Fruit fly (Drosophila melanogaster): ENCODE results near the gene CG46435.

CG46435 gene

DNA sequence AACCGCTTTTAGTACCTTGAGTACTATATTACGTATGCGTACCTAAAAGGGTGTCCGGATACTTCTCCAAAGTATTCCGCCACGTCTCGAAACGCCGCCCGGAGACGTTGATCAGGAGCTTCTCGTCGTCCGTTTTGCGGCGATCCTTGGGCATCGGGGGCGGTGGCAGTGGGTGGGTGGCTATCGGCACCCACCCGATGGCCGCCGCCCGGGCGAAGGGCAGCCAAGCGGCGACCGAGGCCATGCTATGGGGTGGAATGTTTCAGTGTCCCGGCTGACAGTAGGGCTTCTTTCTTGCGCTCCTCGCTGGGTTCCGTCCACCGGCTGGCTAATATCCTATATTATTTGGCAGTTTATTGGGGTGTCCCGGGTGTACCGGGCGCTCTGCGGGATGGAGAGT, 29.5 kb downstream of the CG46435 start:
- TF ChIP-seq CG14655 (GFP tag; optimal IDR thresholded peaks at IDR 0.05) (no peak), CG17806 (tag; optimal IDR thresholded peaks at IDR 0.05) (no peak), CG9948 (tag; optimal IDR thresholded peaks at IDR 0.05) (no peak), CG4496 (GFP tag; IDR thresholded peaks at IDR 0.05) (no peak), Ets98B (GFP tag; IDR thresholded peaks at IDR 0.05) (no peak)

DNA sequence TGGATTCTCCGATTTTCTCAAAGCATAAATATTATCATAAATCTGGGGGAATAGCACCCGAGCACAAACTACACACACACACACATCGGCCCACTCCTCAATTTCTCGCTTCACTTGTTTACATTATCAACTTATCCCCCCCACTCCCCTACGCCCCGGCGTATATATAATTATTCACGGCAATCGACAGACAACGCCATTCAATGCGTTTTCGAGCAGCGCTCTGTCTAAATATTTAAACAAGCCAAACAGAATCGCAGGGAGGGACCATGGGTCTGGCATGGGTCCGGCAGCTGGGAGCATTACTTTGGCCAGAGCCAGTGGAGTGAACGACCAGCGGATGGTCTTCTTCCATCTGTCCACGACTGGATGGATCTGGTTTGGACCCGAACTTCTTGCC, 30.7 kb downstream of the CG46435 start:
- TF ChIP-seq EcR (GFP tag; optimal IDR thresholded peaks at IDR 0.05): peak; percentile 20
- TF ChIP-seq rn (GFP tag; IDR thresholded peaks at IDR 0.05): no peak

DNA sequence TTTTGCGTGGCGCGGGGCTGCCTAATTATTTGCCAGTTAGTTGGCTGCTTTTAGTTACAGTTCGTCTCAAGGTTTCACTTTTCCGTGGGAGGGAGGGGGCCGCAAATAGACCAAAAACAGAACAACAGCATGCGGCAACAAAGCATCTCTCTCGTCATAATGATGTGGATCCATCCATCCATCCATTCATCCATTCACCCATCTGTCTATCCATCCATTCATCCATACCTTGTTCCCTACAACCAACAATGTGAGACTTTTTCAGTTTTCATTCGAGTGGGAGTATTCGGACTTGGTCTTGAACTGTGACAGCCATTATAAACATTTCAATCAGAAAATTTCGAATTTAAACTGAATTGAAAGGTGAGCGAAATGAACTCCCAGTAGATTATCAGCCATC, 34.4 kb downstream of the CG46435 start:
- TF ChIP-seq D1 (tag; optimal IDR thresholded peaks at IDR 0.05) (no peak), Pif1B (GFP tag; optimal IDR thresholded peaks at IDR 0.05) (no peak)

DNA sequence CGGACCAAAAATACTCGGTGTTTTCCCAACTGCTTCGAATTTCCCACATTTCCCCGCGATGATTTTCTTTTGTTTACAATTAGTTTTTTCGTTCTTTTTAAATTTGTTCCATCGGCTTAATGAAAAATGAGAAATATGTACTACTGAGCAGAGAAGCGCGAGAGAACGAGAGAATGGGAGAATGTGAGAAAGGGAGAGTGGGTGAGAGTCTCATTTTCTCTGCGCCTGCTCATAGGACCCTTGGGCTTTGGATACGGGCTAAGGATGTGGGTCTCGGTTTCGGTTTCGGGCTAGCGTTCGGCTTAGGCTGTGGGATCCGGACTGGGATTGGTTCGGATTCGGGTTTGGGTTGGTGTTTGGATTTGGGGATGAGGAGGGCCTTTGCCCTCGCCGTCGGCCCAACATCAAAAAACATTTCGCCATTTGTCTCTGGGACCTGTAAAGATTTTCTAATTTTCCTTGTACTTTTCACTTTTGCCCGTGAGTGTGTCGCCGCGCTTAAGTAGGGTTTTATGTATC, 35.9 kb downstream of the CG46435 start:
- TF ChIP-seq CG9948 (tag; optimal IDR thresholded peaks at IDR 0.05) (no peak), gl (tag; optimal IDR thresholded peaks at IDR 0.05) (no peak), CG14655 (GFP tag; optimal IDR thresholded peaks at IDR 0.05) (no peak), EcR (GFP tag; optimal IDR thresholded peaks at IDR 0.05) (no peak), CG34367 (tag; optimal IDR thresholded peaks at IDR 0.05) (no peak), CG4496 (GFP tag; IDR thresholded peaks at IDR 0.05) (no peak), Pif1B (GFP tag; optimal IDR thresholded peaks at IDR 0.05) (no peak), CG8301 (tag; optimal IDR thresholded peaks at IDR 0.05) (no peak), Ets98B (GFP tag; IDR thresholded peaks at IDR 0.05) (no peak), fd96Ca (GFP tag; IDR thresholded peaks at IDR 0.05) (no peak), CG13204 (GFP tag; optimal IDR thresholded peaks at IDR 0.05) (no peak), Snoo (tag; optimal IDR thresholded peaks at IDR 0.05) (no peak), CG17806 (tag; optimal IDR thresholded peaks at IDR 0.05) (no peak), CG32121 (GFP tag; IDR thresholded peaks at IDR 0.05) (no peak), CG15710 (tag; optimal IDR thresholded peaks at IDR 0.05) (no peak), CG10348 (GFP tag; IDR thresholded peaks at IDR 0.05) (no peak), rn (GFP tag; IDR thresholded peaks at IDR 0.05) (no peak), CG8159 (tag; optimal IDR thresholded peaks at IDR 0.05) (no peak), CG12605 (GFP tag; IDR thresholded peaks at IDR 0.05) (no peak)

DNA sequence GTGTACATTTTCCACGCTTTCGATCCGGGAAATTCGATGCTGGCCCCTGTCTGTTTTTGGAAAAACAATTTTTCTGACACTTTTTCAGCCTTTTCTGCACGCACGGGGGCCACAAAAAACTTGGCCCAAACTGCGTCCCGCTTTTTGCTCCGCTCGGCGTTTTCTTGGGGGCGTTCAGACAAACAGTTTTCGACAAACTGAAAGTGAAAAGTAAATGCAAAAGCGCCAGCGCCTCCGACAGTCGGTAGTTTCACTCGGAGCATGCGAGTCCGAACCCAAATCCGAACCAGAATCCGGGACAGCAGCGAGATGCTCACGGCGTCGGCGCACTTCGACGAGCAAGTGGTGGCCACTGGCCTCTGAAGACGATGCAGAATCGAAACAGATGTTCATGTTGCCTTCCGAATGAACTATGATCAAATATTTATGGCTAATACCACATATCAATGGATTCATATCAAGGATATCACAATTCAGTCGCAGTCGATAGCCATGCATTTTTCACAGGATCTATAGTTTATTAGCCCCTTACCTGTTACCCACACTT, 39.5 kb downstream of the CG46435 start, which contains the start of gene Shal:
TSS of gene Shal (minus strand) at position 200 of the 547 bp plus-strand sequence.
- no peak for TF ChIP-seq CG4496 (GFP tag; IDR thresholded peaks at IDR 0.05)
- TF ChIP-seq CG13204 (GFP tag; optimal IDR thresholded peaks at IDR 0.05): no peak
- no peak for TF ChIP-seq CG12605 (GFP tag; IDR thresholded peaks at IDR 0.05)
- no peak for TF ChIP-seq CG14655 (GFP tag; optimal IDR thresholded peaks at IDR 0.05)
- TF ChIP-seq fd96Ca (GFP tag; IDR thresholded peaks at IDR 0.05): no peak
- TF ChIP-seq Ets98B (GFP tag; IDR thresholded peaks at IDR 0.05): no peak
- no peak for TF ChIP-seq CG32121 (GFP tag; IDR thresholded peaks at IDR 0.05)
- TF ChIP-seq rn (GFP tag; IDR thresholded peaks at IDR 0.05): no peak
- TF ChIP-seq gl (tag; optimal IDR thresholded peaks at IDR 0.05): no peak
- no peak for TF ChIP-seq CG8301 (tag; optimal IDR thresholded peaks at IDR 0.05)
- TF ChIP-seq CG9948 (tag; optimal IDR thresholded peaks at IDR 0.05): no peak
- no peak for TF ChIP-seq CG34367 (tag; optimal IDR thresholded peaks at IDR 0.05)
- no peak for TF ChIP-seq CG15710 (tag; optimal IDR thresholded peaks at IDR 0.05)
- no peak for TF ChIP-seq Snoo (tag; optimal IDR thresholded peaks at IDR 0.05)
- TF ChIP-seq CG17806 (tag; optimal IDR thresholded peaks at IDR 0.05): no peak
- TF ChIP-seq Pif1A (GFP tag; optimal IDR thresholded peaks at IDR 0.05): no peak
- TF ChIP-seq D1 (tag; optimal IDR thresholded peaks at IDR 0.05): no peak
- no peak for TF ChIP-seq CG10348 (GFP tag; IDR thresholded peaks at IDR 0.05)

DNA sequence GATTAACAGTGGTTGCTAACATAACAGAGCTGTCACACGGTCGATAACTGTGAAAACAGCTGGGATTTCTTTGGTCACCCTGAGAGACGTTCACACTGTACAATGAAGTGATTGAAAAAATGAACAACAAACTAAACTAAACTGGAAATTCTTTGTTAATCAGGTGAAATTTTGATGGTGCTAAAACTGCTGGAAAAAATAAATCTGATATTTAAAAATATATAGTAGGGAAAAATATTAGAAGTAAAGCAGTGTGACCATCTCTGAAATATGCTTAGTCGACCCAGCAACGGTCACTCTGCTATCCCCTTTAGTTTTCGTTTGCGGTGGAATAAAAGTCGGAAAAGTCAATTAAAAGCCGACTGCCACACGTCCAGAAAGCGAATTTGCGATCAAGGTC, 41.1 kb downstream of the CG46435 start, which contains the start of the genes CG9231 and CG9330:
TSS of gene CG9231 (minus strand) at position 25 of the 400 bp plus-strand sequence.
TSS of gene CG9330 (plus strand) at position 275 of the 400 bp plus-strand sequence.
- TF ChIP-seq Pif1A (GFP tag; optimal IDR thresholded peaks at IDR 0.05) (peak; percentile 31), CG13204 (GFP tag; optimal IDR thresholded peaks at IDR 0.05) (no peak), CG8159 (tag; optimal IDR thresholded peaks at IDR 0.05) (peak; percentile 1), EcR (GFP tag; optimal IDR thresholded peaks at IDR 0.05) (peak; percentile 14), Pif1B (GFP tag; optimal IDR thresholded peaks at IDR 0.05) (no peak)

DNA sequence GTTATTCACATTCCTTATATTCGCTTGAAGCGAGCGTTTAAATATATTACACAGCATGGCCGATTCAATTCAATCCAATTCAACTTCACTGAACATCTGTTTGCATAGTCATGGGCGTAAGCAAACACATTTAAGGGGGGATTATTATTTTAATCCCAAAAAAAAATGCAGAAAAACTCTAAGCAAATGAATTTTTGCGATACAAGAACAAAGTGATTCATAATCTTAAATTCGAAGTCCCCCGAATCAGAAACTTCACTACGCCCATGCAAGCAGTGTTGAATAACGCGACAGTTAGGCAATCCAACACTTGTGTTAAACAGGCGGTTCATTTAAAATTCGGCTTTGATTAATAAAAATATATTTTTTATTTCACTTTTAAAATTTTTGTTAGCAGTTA, 45.5 kb downstream of the CG46435 start, which contains the start of gene CG14100:
TSS of gene CG14100 (minus strand) at position 103 of the 400 bp plus-strand sequence.
- TF ChIP-seq CG9948 (tag; optimal IDR thresholded peaks at IDR 0.05) (peak; percentile 100), CG4496 (GFP tag; IDR thresholded peaks at IDR 0.05) (peak; percentile 100), CG13204 (GFP tag; optimal IDR thresholded peaks at IDR 0.05) (peak; percentile 100), Ets98B (GFP tag; IDR thresholded peaks at IDR 0.05) (peak; percentile 100), CG10348 (GFP tag; IDR thresholded peaks at IDR 0.05) (peak; percentile 100), fd96Ca (GFP tag; IDR thresholded peaks at IDR 0.05) (peak; percentile 100), gl (tag; optimal IDR thresholded peaks at IDR 0.05) (peak; percentile 100), CG8159 (tag; optimal IDR thresholded peaks at IDR 0.05) (peak; percentile 100), CG14655 (GFP tag; optimal IDR thresholded peaks at IDR 0.05) (peak; percentile 100), CG32121 (GFP tag; IDR thresholded peaks at IDR 0.05) (peak; percentile 100), CG34367 (tag; optimal IDR thresholded peaks at IDR 0.05) (peak; percentile 100), CG17806 (tag; optimal IDR thresholded peaks at IDR 0.05) (peak; percentile 100), D1 (tag; optimal IDR thresholded peaks at IDR 0.05) (peak; percentile 100), EcR (GFP tag; optimal IDR thresholded peaks at IDR 0.05) (no peak), Snoo (tag; optimal IDR thresholded peaks at IDR 0.05) (peak; percentile 100), CG12605 (GFP tag; IDR thresholded peaks at IDR 0.05) (peak; percentile 100), CG8301 (tag; optimal IDR thresholded peaks at IDR 0.05) (peak; percentile 100), CG15710 (tag; optimal IDR thresholded peaks at IDR 0.05) (peak; percentile 100), rn (GFP tag; IDR thresholded peaks at IDR 0.05) (peak; percentile 100), Pif1A (GFP tag; optimal IDR thresholded peaks at IDR 0.05) (peak; percentile 100), Pif1B (GFP tag; optimal IDR thresholded peaks at IDR 0.05) (peak; percentile 100)

All from whole organism, pupa.